Fruit fly (Drosophila melanogaster): ENCODE results near the gene btsz.

btsz gene

DNA sequence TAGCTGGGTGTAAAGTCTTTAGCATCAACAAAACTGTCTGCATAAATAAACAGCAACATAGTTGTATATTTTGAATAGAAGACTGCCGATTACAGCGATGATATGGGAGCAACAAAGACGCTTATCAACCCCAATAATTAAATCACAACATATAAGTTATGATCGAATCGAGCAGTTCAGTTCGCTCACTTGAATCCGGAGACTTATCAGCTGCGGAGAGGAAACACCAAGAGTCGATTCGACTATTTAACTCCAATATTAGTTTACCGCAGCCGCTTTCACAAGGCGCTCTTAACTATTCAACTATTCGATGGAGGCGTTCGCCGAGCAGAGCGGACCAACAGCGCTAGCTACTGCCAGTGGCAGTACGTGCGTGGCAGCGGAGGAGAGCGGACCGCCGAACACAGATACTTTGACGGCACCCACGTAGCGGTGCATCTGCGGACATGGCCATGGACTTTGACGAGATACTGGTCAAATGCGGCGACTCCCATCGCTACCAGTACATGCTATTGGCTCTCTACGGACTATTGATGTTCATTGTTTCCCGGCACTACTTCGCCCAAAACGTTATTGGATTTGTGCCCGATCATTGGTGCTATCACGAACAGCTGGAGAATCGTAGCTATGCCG lies 76.5 kb downstream of the btsz start, which contains the start of gene CG14856 (continued):
- no peak for TF ChIP-seq knrl (GFP tag; IDR thresholded peaks at IDR 0.05; ENCODE audit: partially characterized antibody)
- no peak for TF ChIP-seq CG15514 (GFP tag; optimal IDR thresholded peaks at IDR 0.05)
- TF ChIP-seq H15 (GFP tag; IDR thresholded peaks at IDR 0.05), result no peak
- TF ChIP-seq CG9797 (GFP tag; optimal IDR thresholded peaks at IDR 0.05), result no peak
- TF ChIP-seq emc (GFP tag; optimal IDR thresholded peaks at IDR 0.05), result no peak
- no peak for TF ChIP-seq unpg (GFP tag; optimal IDR thresholded peaks at IDR 0.05)
- no peak for TF ChIP-seq wdn (GFP tag; IDR thresholded peaks at IDR 0.05)
- TF ChIP-seq ftz-f1 (GFP tag; optimal IDR thresholded peaks at IDR 0.05), result peak; percentile 74
- TF ChIP-seq kni (GFP tag; optimal IDR thresholded peaks at IDR 0.05), result peak; percentile 14
- no peak for TF ChIP-seq zen2 (GFP tag; IDR thresholded peaks at IDR 0.05; ENCODE audit: partially characterized antibody)
- TF ChIP-seq CG1792 (GFP tag; optimal IDR thresholded peaks at IDR 0.05), result no peak
- no peak for TF ChIP-seq CG11085 (GFP tag; IDR thresholded peaks at IDR 0.05)
- no peak for TF ChIP-seq Myb (GFP tag; optimal IDR thresholded peaks at IDR 0.05)
- no peak for TF ChIP-seq CG42726 (GFP tag; IDR thresholded peaks at IDR 0.05; ENCODE audit: partially characterized antibody)
- no peak for TF ChIP-seq crol (GFP tag; IDR thresholded peaks at IDR 0.05)
- no peak for TF ChIP-seq run (tag; optimal IDR thresholded peaks at IDR 0.05)
- peak; percentile 45 for TF ChIP-seq oc (tag; optimal IDR thresholded peaks at IDR 0.05)
- no peak for TF ChIP-seq Ravus (GFP tag; IDR thresholded peaks at IDR 0.05)
- TF ChIP-seq CG11456 (GFP tag; IDR thresholded peaks at IDR 0.05), result peak; percentile 6; the same call in 1 of the 3 replicates
- TF ChIP-seq CG10959 (GFP tag; IDR thresholded peaks at IDR 0.05), result no peak
- no peak for TF ChIP-seq CG10147 (GFP tag; optimal IDR thresholded peaks at IDR 0.05)
- TF ChIP-seq Med (GFP tag), result peak; percentile 76
- no peak for TF ChIP-seq Bdp1 (GFP tag; optimal IDR thresholded peaks at IDR 0.05)
- TF ChIP-seq tap (tag; optimal IDR thresholded peaks at IDR 0.05), result no peak
- TF ChIP-seq HHEX (GFP tag; optimal IDR thresholded peaks at IDR 0.05), result no peak
- peak; percentile 22 for TF ChIP-seq lab (GFP tag; optimal IDR thresholded peaks at IDR 0.05)
- TF ChIP-seq Hr78 (GFP tag; optimal IDR thresholded peaks at IDR 0.05), result no peak
- no peak for TF ChIP-seq sim (GFP tag; IDR thresholded peaks at IDR 0.05)
- no peak for TF ChIP-seq CG13424 (tag; optimal IDR thresholded peaks at IDR 0.05)
- no peak for TF ChIP-seq CG6175 (GFP tag; IDR thresholded peaks at IDR 0.05)
- no peak for TF ChIP-seq CG9215 (GFP tag; IDR thresholded peaks at IDR 0.05)
- no peak for TF ChIP-seq bcd (GFP tag; optimal IDR thresholded peaks at IDR 0.05)
- no peak for TF ChIP-seq CG9437 (GFP tag; optimal IDR thresholded peaks at IDR 0.05)
- no peak for TF ChIP-seq CG33213 (GFP tag; optimal IDR thresholded peaks at IDR 0.05)
- TF ChIP-seq pfk (GFP tag; optimal IDR thresholded peaks at IDR 0.05), result no peak
- TF ChIP-seq ap (GFP tag; IDR thresholded peaks at IDR 0.05), result no peak
- no peak for TF ChIP-seq cad (GFP tag; optimal IDR thresholded peaks at IDR 0.05)
- peak; percentile 65 for TF ChIP-seq CG34376 (GFP tag; optimal IDR thresholded peaks at IDR 0.05)
- TF ChIP-seq CG3726 (GFP tag; IDR thresholded peaks at IDR 0.05), result no peak
- no peak for TF ChIP-seq stc (GFP tag; IDR thresholded peaks at IDR 0.05)
- TF ChIP-seq fd102C (GFP tag; optimal IDR thresholded peaks at IDR 0.05), result no peak
- TF ChIP-seq chm (GFP tag; IDR thresholded peaks at IDR 0.05), result no peak
- no peak for TF ChIP-seq CG3847 (GFP tag; IDR thresholded peaks at IDR 0.05)
- TF ChIP-seq lov (optimal IDR thresholded peaks at IDR 0.05), result no peak
- TF ChIP-seq lov (GFP tag; IDR thresholded peaks at IDR 0.05), result 0 out of 3 replicates have a peak, but pooled peaks have one; percentile 53
- TF ChIP-seq seq (GFP tag; IDR thresholded peaks at IDR 0.05), result no peak; the same call in 1 of the 2 replicates
- TF ChIP-seq hbn (GFP tag; IDR thresholded peaks at IDR 0.05; ENCODE audit: partially characterized antibody), result no peak
- TF ChIP-seq CG16779 (GFP tag; IDR thresholded peaks at IDR 0.05), result no peak
- TF ChIP-seq caup (GFP tag; optimal IDR thresholded peaks at IDR 0.05; ENCODE audit: severe bottlenecking), result no peak
- no peak for TF ChIP-seq repo (GFP tag; optimal IDR thresholded peaks at IDR 0.05)
- no peak for TF ChIP-seq Dip2 (GFP tag; IDR thresholded peaks at IDR 0.05)
